Worm (Caenorhabditis elegans) whole organism, L4/young adult: ENCODE measurements around the gene mog-4.

Experiments
- W03F9.2 ChIP-seq: fragments of 150-350 bp; optimal IDR thresholded peaks from 2 replicates; lab custom pipeline; 2014; ENCODE audit warnings: missing biosample characterization, missing genetic modification characterization
- dao-5 ChIP-seq: sonication (generic microtip); optimal IDR thresholded peaks from 2 replicates; lab custom pipeline; 2016; ENCODE audit warnings: missing genotype, missing genetic modification characterization, moderate library complexity, missing compliant biosample characterization

DNA sequence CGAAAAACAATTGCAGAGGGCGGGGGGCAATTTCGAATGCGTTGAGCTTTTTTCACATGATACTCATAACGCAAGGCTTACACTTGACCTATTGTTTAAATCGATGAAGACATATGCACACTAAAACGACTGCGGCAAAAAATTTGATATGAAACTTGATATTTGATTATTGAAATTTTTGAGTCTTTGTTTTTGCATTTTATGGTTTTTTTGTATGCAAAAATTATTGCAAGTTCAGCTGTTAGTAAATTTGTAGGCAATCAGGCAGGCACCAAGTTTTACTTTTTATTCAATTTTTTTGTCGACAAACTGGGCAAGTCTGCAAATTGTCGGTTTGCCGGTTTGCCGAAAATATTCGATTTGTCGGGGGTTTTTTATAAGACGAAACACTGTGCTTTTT, 44.8 kb upstream of the mog-4 start, which contains the start of gene arl-3:
- TF ChIP-seq dao-5 (tag; lab: Kevin White, UChicago) (no peak), W03F9.2 (tag; lab: Kevin White, UChicago) (no peak)
